Worm (Caenorhabditis elegans) whole organism, L4 larva: ENCODE measurements around the gene Y37H2A.12.

Experiments used
- D1046.2 ChIP-seq: fragments of 200-800 bp; sonication (Bioruptor generic); IDR thresholded peaks from 2 replicates; pipeline ENCODE4 v1.3.6; 2022; ENCODE audit warnings: missing genetic modification characterization, missing compliant biosample characterization
- F10B5.3 ChIP-seq: sonication (generic microtip); optimal IDR thresholded peaks from 2 replicates; lab custom pipeline; 2016; ENCODE audit warnings: mild to moderate bottlenecking, missing genetic modification characterization, missing compliant biosample characterization
- F26F4.8 ChIP-seq: fragments of 200-800 bp; sonication (Bioruptor generic); conservative IDR thresholded peaks from 2 replicates; pipeline ENCODE4 v1.3.6; 2022; ENCODE audit warnings: missing genetic modification characterization, missing compliant biosample characterization
- T20F7.1 ChIP-seq: fragments of 200-800 bp; sonication (Bioruptor generic); optimal IDR thresholded peaks from 2 replicates; lab custom pipeline; 2018; ENCODE audit warnings: mild to moderate bottlenecking, missing genetic modification characterization, missing compliant biosample characterization
- aha-1 ChIP-seq: fragments of 150-350 bp; peaks from one replicate; lab custom pipeline; 2014; ENCODE audit warnings: missing biosample characterization, missing genetic modification characterization
- arid-1 ChIP-seq: fragments of 200-800 bp; sonication (Bioruptor generic); conservative IDR thresholded peaks from 2 replicates; pipeline ENCODE4 v1.3.6; 2022; ENCODE audit warnings: missing genetic modification reagents, missing genetic modification characterization, missing compliant biosample characterization
- ceh-20 ChIP-seq: fragments of 200-800 bp; sonication (Bioruptor generic); IDR thresholded peaks from 2 replicates; pipeline ENCODE4 v1.3.6; 2022; ENCODE audit warnings: missing genetic modification reagents, missing genetic modification characterization, missing compliant biosample characterization
- ces-1 ChIP-seq: fragments of 150-350 bp; sonication (generic microtip); optimal IDR thresholded peaks from 4 replicates; lab custom pipeline; 2014; ENCODE audit warnings: missing biosample characterization, missing genetic modification reagents, missing genetic modification characterization
- daf-16 ChIP-seq, 3 experiments: sonication (generic microtip); optimal IDR thresholded peaks; 2 replicates each; lab custom pipeline; 2016 to 2017; ENCODE audit warnings: missing genetic modification characterization in 3 of 3, missing genetic modification reagents in 3 of 3, mild to moderate bottlenecking in 2 of 3, missing compliant biosample characterization in 2 of 3, missing biosample characterization in 1 of 3, moderate library complexity in 1 of 3
- dmd-9 ChIP-seq: fragments of 200-800 bp; sonication (Bioruptor generic); IDR thresholded peaks from 2 replicates; pipeline ENCODE4 v1.3.6; 2022; ENCODE audit warnings: missing genetic modification reagents, missing genetic modification characterization, missing compliant biosample characterization
- dpl-1 ChIP-seq: fragments of 150-350 bp; optimal IDR thresholded peaks from 2 replicates; lab custom pipeline; 2014; ENCODE audit warnings: missing biosample characterization, missing genetic modification reagents, missing genetic modification characterization
- duxl-1 ChIP-seq: sonication (generic microtip); optimal IDR thresholded peaks from 2 replicates; lab custom pipeline; 2016; ENCODE audit warnings: mild to moderate bottlenecking, missing genetic modification characterization, moderate library complexity, missing compliant biosample characterization; ENCODE audit not compliant: poor library complexity
- egl-27 ChIP-seq: sonication (generic microtip); optimal IDR thresholded peaks from 3 replicates; lab custom pipeline; 2017; ENCODE audit warnings: missing biosample characterization, missing genetic modification reagents, missing genetic modification characterization
- egl-43 ChIP-seq: fragments of 200-800 bp; sonication (Bioruptor generic); IDR thresholded peaks from 2 replicates; pipeline ENCODE4 v1.3.6; 2022; ENCODE audit warnings: missing genetic modification reagents, missing genetic modification characterization, missing compliant biosample characterization
- gei-8 ChIP-seq: fragments of 200-800 bp; sonication (Bioruptor generic); optimal IDR thresholded peaks from 2 replicates; lab custom pipeline; 2018; ENCODE audit warnings: mild to moderate bottlenecking, missing genetic modification characterization, missing compliant biosample characterization
- hif-1 ChIP-seq, 2 experiments: sonication (generic microtip); optimal IDR thresholded peaks; 2 replicates each; lab custom pipeline; 2016 to 2017; ENCODE audit warnings: missing compliant biosample characterization in 2 of 2, missing genetic modification characterization in 2 of 2, missing genetic modification reagents in 2 of 2, missing genotype in 2 of 2, mild to moderate bottlenecking in 1 of 2
- hlh-30 ChIP-seq: sonication (generic microtip); optimal IDR thresholded peaks from 2 replicates; lab custom pipeline; 2017; ENCODE audit warnings: antibody characterized with exemption, mild to moderate bottlenecking, missing genetic modification characterization, missing compliant biosample characterization; ENCODE audit not compliant: insufficient read depth
- hmg-1.1 ChIP-seq: fragments of 200-800 bp; sonication (Bioruptor generic); IDR thresholded peaks from 2 replicates; pipeline ENCODE4 v1.3.6; 2022; ENCODE audit warnings: missing genetic modification reagents, missing genetic modification characterization, missing compliant biosample characterization
- lin-13 ChIP-seq: fragments of 150-350 bp; optimal IDR thresholded peaks from 2 replicates; lab custom pipeline; 2014; ENCODE audit warnings: missing biosample characterization, missing genetic modification reagents, missing genetic modification characterization
- lin-15B ChIP-seq: fragments of 150-350 bp; sonication (generic microtip); optimal IDR thresholded peaks from 3 replicates; lab custom pipeline; 2014; ENCODE audit warnings: missing biosample characterization, missing genetic modification characterization
- lin-38 ChIP-seq: fragments of 200-800 bp; sonication (Bioruptor generic); IDR thresholded peaks from 2 replicates; pipeline ENCODE4 v1.3.6; 2022; ENCODE audit warnings: missing genetic modification reagents, missing genetic modification characterization, missing compliant biosample characterization
- lsy-2 ChIP-seq, 2 experiments: fragments of 150-350 bp in 1 of 2; sonication (generic microtip) in 1 of 2; optimal IDR thresholded peaks; 2 replicates each; lab custom pipeline; 2014 to 2017; ENCODE audit warnings: missing biosample characterization in 2 of 2, missing genetic modification characterization in 2 of 2
- madf-5 ChIP-seq, 2 experiments: fragments of 200-800 bp; sonication (Bioruptor generic); IDR thresholded peaks; 2 replicates each; pipeline ENCODE4 v1.3.6; 2022; ENCODE audit warnings: missing compliant biosample characterization in 2 of 2, missing genetic modification characterization in 2 of 2
- mdl-1 ChIP-seq, 2 experiments: fragments of 150-350 bp in 1 of 2; sonication (generic microtip) in 1 of 2; optimal IDR thresholded peaks; 2 replicates each; lab custom pipeline; 2014 to 2017; ENCODE audit warnings: missing biosample characterization in 2 of 2, missing genetic modification characterization in 2 of 2
- mep-1 ChIP-seq: fragments of 150-350 bp; sonication (generic microtip); optimal IDR thresholded peaks from 3 replicates; lab custom pipeline; 2014; ENCODE audit warnings: missing biosample characterization, missing genetic modification characterization
- nhr-11 ChIP-seq: fragments of 150-350 bp; optimal IDR thresholded peaks from 2 replicates; lab custom pipeline; 2014; ENCODE audit warnings: missing biosample characterization, missing genetic modification characterization
- nhr-111 ChIP-seq: fragments of 200-800 bp; sonication (Bioruptor generic); optimal IDR thresholded peaks from 2 replicates; lab custom pipeline; 2018; ENCODE audit warnings: mild to moderate bottlenecking, missing genetic modification characterization, missing compliant biosample characterization
- nhr-237 ChIP-seq: sonication (generic microtip); optimal IDR thresholded peaks from 2 replicates; lab custom pipeline; 2017; ENCODE audit warnings: missing biosample characterization, missing genetic modification characterization
- nhr-28 ChIP-seq: fragments of 150-350 bp; optimal IDR thresholded peaks from 2 replicates; lab custom pipeline; 2014; ENCODE audit warnings: missing biosample characterization, missing genetic modification characterization
- nhr-41 ChIP-seq: fragments of 200-800 bp; sonication (Bioruptor generic); IDR thresholded peaks from 2 replicates; pipeline ENCODE4 v1.3.6; 2022; ENCODE audit warnings: missing genetic modification reagents, missing genetic modification characterization, missing compliant biosample characterization
- nhr-42 ChIP-seq: fragments of 200-800 bp; sonication (Bioruptor generic); IDR thresholded peaks from 2 replicates; pipeline ENCODE4 v1.3.6; 2022; ENCODE audit warnings: missing genetic modification characterization, missing compliant biosample characterization
- nhr-48 ChIP-seq: sonication (generic microtip); optimal IDR thresholded peaks from 2 replicates; lab custom pipeline; 2016; ENCODE audit warnings: mild to moderate bottlenecking, missing genetic modification characterization, missing compliant biosample characterization
- php-3 ChIP-seq: fragments of 200-800 bp; sonication (Bioruptor generic); IDR thresholded peaks from 2 replicates; pipeline ENCODE4 v1.3.6; 2022; ENCODE audit warnings: missing genetic modification reagents, missing genetic modification characterization, missing compliant biosample characterization
- saeg-2 ChIP-seq: fragments of 200-800 bp; sonication (Bioruptor generic); IDR thresholded peaks from 2 replicates; pipeline ENCODE4 v1.3.6; 2022; ENCODE audit warnings: missing genetic modification reagents, missing genetic modification characterization, missing compliant biosample characterization
- set-16 ChIP-seq: fragments of 200-800 bp; sonication (Bioruptor generic); IDR thresholded peaks from 2 replicates; pipeline ENCODE4 v1.3.6; 2022; ENCODE audit warnings: missing genetic modification reagents, missing genetic modification characterization, missing compliant biosample characterization
- skn-1 ChIP-seq: fragments of 150-350 bp; optimal IDR thresholded peaks from 2 replicates; lab custom pipeline; 2014; ENCODE audit warnings: missing biosample characterization, missing genetic modification characterization
- snpc-4 ChIP-seq: fragments of 150-350 bp; optimal IDR thresholded peaks from 2 replicates; lab custom pipeline; 2014; ENCODE audit warnings: missing biosample characterization, missing genetic modification characterization
- spr-1 ChIP-seq: sonication (generic microtip); optimal IDR thresholded peaks from 2 replicates; lab custom pipeline; 2016; ENCODE audit warnings: mild to moderate bottlenecking, missing genetic modification characterization, missing compliant biosample characterization
- tra-1 ChIP-seq: fragments of 200-800 bp; sonication (Bioruptor generic); IDR thresholded peaks from 2 replicates; pipeline ENCODE4 v1.3.6; 2022; ENCODE audit warnings: missing genetic modification reagents, missing genetic modification characterization, missing compliant biosample characterization
- unc-62 ChIP-seq, 3 experiments: fragments of 150-350 bp in 1 of 3; sonication (generic microtip); optimal IDR thresholded peaks in 2 of 3; peaks in 1 of 3; 1 replicate in 1 of 3; 2 replicates in 2 of 3; lab custom pipeline; 2014 to 2017; ENCODE audit warnings: missing biosample characterization in 3 of 3, missing genetic modification characterization in 3 of 3, missing genetic modification reagents in 3 of 3, missing genotype in 1 of 3
- zfp-2 ChIP-seq: sonication (generic microtip); optimal IDR thresholded peaks from 2 replicates; lab custom pipeline; 2016; ENCODE audit warnings: mild to moderate bottlenecking, missing genetic modification characterization, missing compliant biosample characterization

Y37H2A.12 gene

DNA sequence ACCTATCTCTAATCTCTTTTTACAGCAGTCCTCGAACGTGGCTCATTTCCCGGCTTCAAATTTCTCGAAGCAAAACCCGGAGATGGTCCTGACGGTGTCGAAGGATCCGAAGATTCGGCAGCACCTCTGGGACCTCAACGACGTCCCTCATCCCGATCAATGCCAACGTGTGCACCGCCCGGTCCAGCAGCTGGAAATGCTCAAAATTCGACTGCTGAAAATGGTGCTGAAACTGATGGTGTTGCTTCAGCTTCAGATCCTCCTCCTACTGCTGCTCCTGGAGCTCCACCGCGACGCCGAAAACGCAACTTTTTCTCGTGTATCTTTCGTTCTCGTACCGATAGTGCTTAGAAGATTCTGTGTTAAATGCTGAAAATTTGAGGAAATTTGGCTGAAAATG, 24.9 kb downstream of the Y37H2A.12 start:
- TF ChIP-seq gei-8 (no peak), snpc-4 (tag; lab: Kevin White, UChicago) (no peak), set-16 (peak; percentile 72), spr-1 (no peak), aha-1 (tag; lab: Kevin White, UChicago) (peak; percentile 72), dmd-9 (GFP tag; lab: Robert Waterston, UW) (no peak), daf-16 (GFP tag; optimal IDR thresholded peaks at IDR 0.05; lab: Kevin White, UChicago) (no peak), daf-16 (tag; optimal IDR thresholded peaks at IDR 0.05; lab: Kevin White, UChicago) (no peak), nhr-237 (no peak), ces-1 (GFP tag; lab: Kevin White, UChicago) (no peak), egl-43 (GFP tag; lab: Robert Waterston, UW) (0 out of 2 replicates have a peak, but pooled peaks have one; percentile 22), F10B5.3 (tag; lab: Kevin White, UChicago) (no peak)

DNA sequence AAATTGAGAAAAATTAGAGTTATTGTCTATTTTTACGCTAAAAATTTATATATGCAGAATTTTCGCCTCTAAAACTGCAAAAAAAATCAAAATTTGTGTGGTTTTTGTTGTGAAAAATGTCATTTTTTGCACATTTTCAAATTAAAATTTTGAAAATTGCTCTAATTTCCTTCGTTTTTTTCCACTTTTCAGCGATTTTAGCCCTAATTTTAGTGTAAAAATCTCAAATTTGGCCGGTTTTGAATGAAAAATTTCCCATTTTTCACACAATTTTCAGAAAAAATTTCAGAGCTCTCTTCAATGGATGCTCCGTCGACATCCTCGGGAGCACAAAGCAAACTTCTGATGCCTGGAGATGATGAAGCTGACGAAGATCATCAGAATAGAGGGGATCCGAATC, 32.5 kb downstream of the Y37H2A.12 start, which contains the start of gene par-4:
Gene par-4 (plus strand): TSS at position 301 of the 400 bp plus-strand sequence.
- TF ChIP-seq ceh-20, result no peak
- TF ChIP-seq mdl-1 (tag; optimal IDR thresholded peaks at IDR 0.05; lab: Kevin White, UChicago), result no peak
- no peak for TF ChIP-seq php-3 (GFP tag; lab: Robert Waterston, UW)
- no peak for TF ChIP-seq arid-1 (GFP tag; lab: Robert Waterston, UW)
- no peak for TF ChIP-seq nhr-28 (tag; lab: Kevin White, UChicago)
- no peak for TF ChIP-seq T20F7.1
- TF ChIP-seq F26F4.8 (GFP tag; lab: Robert Waterston, UW), result no peak
- TF ChIP-seq madf-5 (GFP tag; IDR thresholded peaks at IDR 0.05; lab: Robert Waterston, UW), result no peak
- no peak for TF ChIP-seq nhr-111 (GFP tag; lab: Kevin White, UChicago)
- TF ChIP-seq mep-1, result no peak
- no peak for TF ChIP-seq dmd-9 (GFP tag; lab: Robert Waterston, UW)
- TF ChIP-seq hif-1 (tag; optimal IDR thresholded peaks at IDR 0.05; lab: Kevin White, UChicago), result no peak

DNA sequence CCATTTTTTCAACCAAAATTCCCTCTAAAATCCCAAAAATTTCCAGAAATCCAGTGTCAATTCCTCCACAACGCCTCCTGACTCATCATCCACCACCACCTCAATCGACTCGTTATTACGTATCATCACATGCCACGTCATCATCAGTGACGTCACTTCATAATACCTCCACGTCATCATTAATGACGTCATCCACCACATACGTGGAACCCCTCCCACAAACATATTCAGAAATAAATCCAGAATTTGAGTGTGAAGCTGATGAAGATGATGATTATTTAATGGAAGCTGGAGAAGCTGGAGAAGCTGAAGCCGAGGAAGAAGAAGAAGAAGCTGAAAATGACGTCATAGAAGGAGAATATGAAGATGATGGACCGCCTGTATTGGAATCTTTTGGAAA, 37.0 kb downstream of the Y37H2A.12 start:
- TF ChIP-seq nhr-111 (GFP tag; lab: Kevin White, UChicago), result no peak
- no peak for TF ChIP-seq madf-5 (GFP tag; IDR thresholded peaks at IDR 0.05; lab: Robert Waterston, UW)
- no peak for TF ChIP-seq set-16
- TF ChIP-seq duxl-1, result no peak
- no peak for TF ChIP-seq saeg-2 (GFP tag; lab: Robert Waterston, UW)
- no peak for TF ChIP-seq snpc-4 (tag; lab: Kevin White, UChicago)

DNA sequence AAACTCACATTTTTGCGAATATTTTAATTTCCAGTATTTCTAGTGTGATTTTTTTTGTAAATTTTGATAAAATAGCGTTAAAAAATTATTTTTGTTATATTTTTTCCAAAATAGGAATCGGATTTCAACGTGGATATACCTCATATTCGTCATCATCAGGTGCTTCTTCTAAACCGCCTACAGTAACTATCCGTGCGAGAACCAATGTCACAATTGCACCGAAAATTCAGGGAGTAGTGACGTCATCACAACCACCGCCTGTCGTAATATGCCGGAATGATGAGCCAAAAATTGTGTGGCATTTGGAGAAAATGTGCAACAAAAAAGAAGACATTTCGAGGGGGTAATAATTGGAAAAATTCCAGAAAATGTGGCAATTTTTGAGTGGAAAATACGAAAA, 39.7 kb downstream of the Y37H2A.12 start:
- TF ChIP-seq skn-1 (tag; lab: Kevin White, UChicago) (no peak), nhr-11 (no peak), gei-8 (no peak), aha-1 (tag; lab: Kevin White, UChicago) (peak; percentile 20), nhr-111 (GFP tag; lab: Kevin White, UChicago) (no peak), D1046.2 (GFP tag; lab: Robert Waterston, UW) (no peak), nhr-48 (tag; lab: Kevin White, UChicago) (no peak), zfp-2 (tag; lab: Kevin White, UChicago) (no peak)

DNA sequence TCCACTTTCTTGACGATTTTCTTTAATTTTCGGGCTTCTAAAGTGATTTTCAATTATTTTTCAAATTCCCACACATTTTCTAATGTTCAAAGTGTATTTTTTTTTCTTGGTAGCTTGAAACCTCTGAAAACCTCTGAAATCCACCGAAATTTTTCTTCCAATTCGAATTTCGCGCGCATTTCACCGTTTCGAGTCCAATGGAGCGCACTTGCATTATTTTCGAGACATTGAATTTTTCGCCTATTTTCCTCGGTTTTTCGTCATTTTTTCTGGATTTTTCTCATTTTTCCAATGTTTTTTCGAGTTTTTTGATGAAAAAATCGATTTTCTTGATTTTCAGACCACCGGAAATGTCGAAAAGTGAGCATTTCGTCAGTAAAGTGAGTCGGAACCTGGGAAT, 44.1 kb downstream of the Y37H2A.12 start, which contains the start of gene slr-2:
Gene slr-2 (plus strand): TSS at position 341 of the 400 bp plus-strand sequence.
- TF ChIP-seq nhr-28 (tag; lab: Kevin White, UChicago) (peak; percentile 44), egl-27 (no peak), saeg-2 (GFP tag; lab: Robert Waterston, UW) (no peak), tra-1 (GFP tag; lab: Robert Waterston, UW) (no peak), unc-62 (GFP tag; optimal IDR thresholded peaks at IDR 0.05 in 1 of 2; lab: Kevin White, UChicago) (peak in 1 of 2 experiments; percentile 1), unc-62 (tag; optimal IDR thresholded peaks at IDR 0.05; lab: Kevin White, UChicago) (no peak), hlh-30 (peak; percentile 33), nhr-41 (GFP tag; lab: Robert Waterston, UW) (no peak), mep-1 (peak; percentile 45), hmg-1.1 (GFP tag; lab: Robert Waterston, UW) (peak; percentile 51; the same call in 1 of the 2 replicates), F10B5.3 (tag; lab: Kevin White, UChicago) (no peak), T20F7.1 (no peak), aha-1 (tag; lab: Kevin White, UChicago) (no peak), lin-15B (no peak), nhr-42 (GFP tag; lab: Robert Waterston, UW) (no peak), dpl-1 (GFP tag; lab: Kevin White, UChicago) (peak; percentile 95), lin-38 (peak; percentile 96), lsy-2 (tag; optimal IDR thresholded peaks at IDR 0.05; lab: Kevin White, UChicago) (peak in 1 of 2 experiments; percentile 53), lin-13 (no peak)
